Worm (Caenorhabditis elegans): ENCODE measurements around the gene nhr-43.

- TF ChIP-seq mab-5 (tag; optimal IDR thresholded peaks at IDR 0.05) (no peak), unc-62 (GFP tag; optimal IDR thresholded peaks at IDR 0.05) (no peak), unc-39 (tag; optimal IDR thresholded peaks at IDR 0.05) (no peak), blmp-1 (tag; optimal IDR thresholded peaks at IDR 0.05; ENCODE audit: insufficient read depth) (no peak), peb-1 (tag; optimal IDR thresholded peaks at IDR 0.05) (no peak), nhr-77 (tag; optimal IDR thresholded peaks at IDR 0.05) (no peak), nhr-6 (tag; optimal IDR thresholded peaks at IDR 0.05) (no peak), ama-1 (optimal IDR thresholded peaks at IDR 0.05) (no peak)
Measured at ce11 chrIV:11902832-11903231, 3.4 kb downstream of the nhr-43 start.
